Fruit fly (Drosophila melanogaster): ENCODE data around the gene CG9953.

CG9953 gene

dm6 chr3L:6979387-6980249, 10.2 kb downstream of the CG9953 start, which contains the start of gene Galphai (continued):
- TF ChIP-seq CG4404 (GFP tag; IDR thresholded peaks at IDR 0.05) (no peak), Ravus (GFP tag; IDR thresholded peaks at IDR 0.05) (no peak), CG2678 (tag; optimal IDR thresholded peaks at IDR 0.05) (no peak), gcm (GFP tag; optimal IDR thresholded peaks at IDR 0.05) (peak; percentile 12), CG6791 (GFP tag; IDR thresholded peaks at IDR 0.05; ENCODE audit: partially characterized antibody) (peak; percentile 65; the same call in 2 of the 3 replicates), nerfin-2 (GFP tag; IDR thresholded peaks at IDR 0.05; ENCODE audit: partially characterized antibody) (no peak), p53 (GFP tag; optimal IDR thresholded peaks at IDR 0.05) (peak; percentile 74), kni (GFP tag; optimal IDR thresholded peaks at IDR 0.05) (peak; percentile 17), sens (GFP tag) (peak; percentile 80), zfh1 (GFP tag; IDR thresholded peaks at IDR 0.05) (no peak), CG7357 (GFP tag; IDR thresholded peaks at IDR 0.05) (0 out of 3 replicates have a peak, but pooled peaks have one; percentile 12), seq (GFP tag; IDR thresholded peaks at IDR 0.05) (no peak), sc (optimal IDR thresholded peaks at IDR 0.05) (no peak), sc (GFP tag; optimal IDR thresholded peaks at IDR 0.05) (no peak), CG4282 (GFP tag; optimal IDR thresholded peaks at IDR 0.05) (peak; percentile 40), CG7928 (GFP tag; optimal IDR thresholded peaks at IDR 0.05) (peak; percentile 48), danr (GFP tag; IDR thresholded peaks at IDR 0.05) (no peak), Hmx (GFP tag; optimal IDR thresholded peaks at IDR 0.05) (no peak), H15 (GFP tag; IDR thresholded peaks at IDR 0.05) (no peak), Stat92E (GFP tag; optimal IDR thresholded peaks at IDR 0.05) (peak in 1 of 3 experiments; percentile 81), sug (tag; optimal IDR thresholded peaks at IDR 0.05) (peak; percentile 50), fd3F (GFP tag; optimal IDR thresholded peaks at IDR 0.05) (no peak), Dp (GFP tag; optimal IDR thresholded peaks at IDR 0.05) (peak; percentile 99), CG42726 (GFP tag; IDR thresholded peaks at IDR 0.05; ENCODE audit: partially characterized antibody) (peak; percentile 60), CG3163 (GFP tag; optimal IDR thresholded peaks at IDR 0.05) (peak; percentile 36), CG7556 (GFP tag; optimal IDR thresholded peaks at IDR 0.05) (no peak), CG12299 (tag; optimal IDR thresholded peaks at IDR 0.05) (peak; percentile 47), CG10959 (GFP tag; IDR thresholded peaks at IDR 0.05) (no peak), Dbx (GFP tag; IDR thresholded peaks at IDR 0.05) (peak; percentile 57; the same call in 1 of the 3 replicates), unpg (GFP tag; optimal IDR thresholded peaks at IDR 0.05) (no peak), Dll (GFP tag; IDR thresholded peaks at IDR 0.05; ENCODE audit: partially characterized antibody) (peak; percentile 15; the same call in 1 of the 4 replicates), Tbp (GFP tag; optimal IDR thresholded peaks at IDR 0.05) (no peak), Dip3 (GFP tag; optimal IDR thresholded peaks at IDR 0.05) (peak; percentile 68), hkb (optimal IDR thresholded peaks at IDR 0.05) (peak; percentile 69), hkb (GFP tag; IDR thresholded peaks at IDR 0.05) (peak; percentile 37; the same call in 1 of the 2 replicates), CG6272 (GFP tag; IDR thresholded peaks at IDR 0.05) (no peak), CG4617 (GFP tag; optimal IDR thresholded peaks at IDR 0.05; ENCODE audit: borderline replicate concordance) (peak; percentile 91), zen2 (GFP tag; IDR thresholded peaks at IDR 0.05; ENCODE audit: partially characterized antibody) (no peak), eve (GFP tag; optimal IDR thresholded peaks at IDR 0.05) (no peak), al (GFP tag; IDR thresholded peaks at IDR 0.05) (0 out of 2 replicates have a peak, but pooled peaks have one; percentile 4), CG6689 (GFP tag; IDR thresholded peaks at IDR 0.05) (no peak), jigr1 (GFP tag; IDR thresholded peaks at IDR 0.05) (no peak), crol (GFP tag; IDR thresholded peaks at IDR 0.05) (peak; percentile 68; the same call in 1 of the 2 replicates), vvl (GFP tag; IDR thresholded peaks at IDR 0.05) (peak; percentile 75), twi (tag; optimal IDR thresholded peaks at IDR 0.05) (no peak), Awh (GFP tag; IDR thresholded peaks at IDR 0.05) (no peak), pnt (GFP tag; optimal IDR thresholded peaks at IDR 0.05) (peak; percentile 41), unc-4 (GFP tag; IDR thresholded peaks at IDR 0.05; ENCODE audit: partially characterized antibody) (peak; percentile 41), CG8478 (optimal IDR thresholded peaks at IDR 0.05) (peak; percentile 79), CG9609 (GFP tag; optimal IDR thresholded peaks at IDR 0.05) (peak; percentile 21)

Data from whole organism, embryonic.